Worm (Caenorhabditis elegans): ENCODE measurements around the gene F59B10.3.

F59B10.3 gene

ce11 chrII:10539232-10539631, 28.9 kb downstream of the F59B10.3 start, which contains the start of gene R166.3:
Gene R166.3, minus strand, starts transcription at chrII:10539332.
- TF ChIP-seq R02D3.7 (tag; optimal IDR thresholded peaks at IDR 0.05) (no peak), unc-62 (GFP tag; optimal IDR thresholded peaks at IDR 0.05) (no peak), mab-5 (tag; optimal IDR thresholded peaks at IDR 0.05) (no peak), unc-55 (GFP tag; optimal IDR thresholded peaks at IDR 0.05) (no peak), nhr-6 (tag; optimal IDR thresholded peaks at IDR 0.05) (no peak), aly-2 (tag; optimal IDR thresholded peaks at IDR 0.05) (no peak), sma-3 (GFP tag; optimal IDR thresholded peaks at IDR 0.05) (no peak), snpc-4 (tag; optimal IDR thresholded peaks at IDR 0.05) (no peak), Y55F3AM.14 (GFP tag; optimal IDR thresholded peaks at IDR 0.05) (no peak), sma-9 (GFP tag; optimal IDR thresholded peaks at IDR 0.05) (no peak), sma-9 (tag; optimal IDR thresholded peaks at IDR 0.05) (no peak), peb-1 (tag; optimal IDR thresholded peaks at IDR 0.05) (no peak), fos-1 (tag; optimal IDR thresholded peaks at IDR 0.05) (no peak)

- no peak for TF ChIP-seq unc-39 (tag; optimal IDR thresholded peaks at IDR 0.05)
- peak; percentile 83 for TF ChIP-seq blmp-1 (tag; optimal IDR thresholded peaks at IDR 0.05; ENCODE audit: insufficient read depth)
- TF ChIP-seq dmd-4 (tag; optimal IDR thresholded peaks at IDR 0.05), result no peak
- no peak for TF ChIP-seq ceh-16 (tag; optimal IDR thresholded peaks at IDR 0.05)
- no peak for TF ChIP-seq elt-3 (tag; optimal IDR thresholded peaks at IDR 0.05)
- TF ChIP-seq snpc-4 (tag; optimal IDR thresholded peaks at IDR 0.05), result no peak
- peak; percentile 70 for TF ChIP-seq sem-4 (tag; optimal IDR thresholded peaks at IDR 0.05)
- no peak for TF ChIP-seq elt-1 (tag; optimal IDR thresholded peaks at IDR 0.05)
- TF ChIP-seq sma-3 (GFP tag; optimal IDR thresholded peaks at IDR 0.05), result peak; percentile 85
- peak; percentile 80 for TF ChIP-seq nhr-129 (tag; optimal IDR thresholded peaks at IDR 0.05)
- TF ChIP-seq Y55F3AM.14 (GFP tag; optimal IDR thresholded peaks at IDR 0.05), result peak; percentile 78
- no peak for TF ChIP-seq nhr-23 (tag; optimal IDR thresholded peaks at IDR 0.05)
- TF ChIP-seq nhr-237 (tag; optimal IDR thresholded peaks at IDR 0.05), result no peak
- no peak for TF ChIP-seq aly-2 (tag; optimal IDR thresholded peaks at IDR 0.05)
- no peak for TF ChIP-seq nhr-10 (tag; optimal IDR thresholded peaks at IDR 0.05)
- TF ChIP-seq sma-9 (GFP tag; optimal IDR thresholded peaks at IDR 0.05), result peak; percentile 79
- TF ChIP-seq sma-9 (tag; optimal IDR thresholded peaks at IDR 0.05), result no peak
- no peak for TF ChIP-seq unc-62 (GFP tag; optimal IDR thresholded peaks at IDR 0.05)
- no peak for TF ChIP-seq ceh-82 (tag; optimal IDR thresholded peaks at IDR 0.05)
- peak; percentile 77 for TF ChIP-seq C34F6.9 (tag; optimal IDR thresholded peaks at IDR 0.05)
- TF ChIP-seq nhr-6 (tag; optimal IDR thresholded peaks at IDR 0.05), result peak; percentile 85
- peak; percentile 97 for TF ChIP-seq ztf-4 (tag; optimal IDR thresholded peaks at IDR 0.05)
- TF ChIP-seq lsy-2 (tag; optimal IDR thresholded peaks at IDR 0.05), result peak; percentile 28 to 89
- TF ChIP-seq lin-11 (tag; optimal IDR thresholded peaks at IDR 0.05), result no peak
- TF ChIP-seq mab-5 (tag; optimal IDR thresholded peaks at IDR 0.05), result peak; percentile 33
- no peak for TF ChIP-seq fos-1 (tag; optimal IDR thresholded peaks at IDR 0.05)
- peak; percentile 79 for TF ChIP-seq unc-55 (GFP tag; optimal IDR thresholded peaks at IDR 0.05)
- peak; percentile 25 for TF ChIP-seq mbf-1 (tag; optimal IDR thresholded peaks at IDR 0.05)
- TF ChIP-seq R02D3.7 (tag; optimal IDR thresholded peaks at IDR 0.05), result peak; percentile 80
- TF ChIP-seq ZK546.5 (tag; optimal IDR thresholded peaks at IDR 0.05), result no peak
- peak; percentile 79 for TF ChIP-seq lin-13 (GFP tag; optimal IDR thresholded peaks at IDR 0.05)
- no peak for TF ChIP-seq alr-1 (tag; optimal IDR thresholded peaks at IDR 0.05)
- no peak for TF ChIP-seq mdl-1 (tag; optimal IDR thresholded peaks at IDR 0.05)
- no peak for TF ChIP-seq ztf-11 (tag; optimal IDR thresholded peaks at IDR 0.05)
- TF ChIP-seq F13H6.1 (tag; optimal IDR thresholded peaks at IDR 0.05), result peak; percentile 84
- no peak for TF ChIP-seq skn-1 (tag; optimal IDR thresholded peaks at IDR 0.05)
- no peak for TF ChIP-seq peb-1 (tag; optimal IDR thresholded peaks at IDR 0.05)
- peak; percentile 78 for TF ChIP-seq crh-2 (tag; optimal IDR thresholded peaks at IDR 0.05)
- TF ChIP-seq ztf-1 (GFP tag; conservative IDR thresholded peaks at IDR 0.05), result no peak
- TF ChIP-seq nhr-25 (tag; optimal IDR thresholded peaks at IDR 0.05), result peak; percentile 98
- TF ChIP-seq ama-1 (optimal IDR thresholded peaks at IDR 0.05), result peak; percentile 97
- peak; percentile 53 for TF ChIP-seq nhr-11 (tag; optimal IDR thresholded peaks at IDR 0.05)
- TF ChIP-seq lin-39 (tag; optimal IDR thresholded peaks at IDR 0.05), result no peak
- TF ChIP-seq egl-27 (tag; optimal IDR thresholded peaks at IDR 0.05), result no peak
- TF ChIP-seq nhr-21 (tag; optimal IDR thresholded peaks at IDR 0.05), result peak; percentile 79
- no peak for TF ChIP-seq nhr-77 (tag; optimal IDR thresholded peaks at IDR 0.05)
- TF ChIP-seq gmeb-1 (tag; optimal IDR thresholded peaks at IDR 0.05), result peak; percentile 83
- no peak for TF ChIP-seq nhr-12 (tag; optimal IDR thresholded peaks at IDR 0.05)
- TF ChIP-seq zag-1 (tag; optimal IDR thresholded peaks at IDR 0.05), result peak; percentile 29
Observed at ce11 chrII:10541923-10542486, 31.7 kb downstream of the F59B10.3 start, which contains the start of gene pro-1. Gene pro-1, minus strand, starts transcription at chrII:10541996.

Data from whole organism, L2 larva.